Fruit fly (Drosophila melanogaster): ENCODE measurements around the gene eRF3.

The eRF3 gene

DNA sequence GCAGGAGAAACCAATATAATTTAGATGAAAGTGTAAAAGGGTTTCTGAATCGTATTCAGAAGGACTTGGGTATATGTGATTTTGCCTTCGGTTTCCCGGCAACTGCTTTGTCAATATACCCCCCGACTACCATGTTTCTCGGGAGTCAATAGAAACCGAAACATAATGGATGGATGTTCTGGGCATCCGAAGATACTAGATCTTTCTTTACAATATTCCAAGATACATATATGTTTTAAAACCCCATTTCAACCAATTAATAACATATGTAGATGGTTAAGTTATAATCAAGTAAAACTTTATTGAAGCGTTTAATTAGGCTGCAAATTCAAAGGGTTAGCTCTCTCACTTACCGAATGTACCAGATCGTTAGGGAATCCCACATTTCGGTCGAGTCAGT, 3.5 kb upstream of the eRF3 start, which contains the start of gene CG5435:
TSS of gene CG5435 (minus strand) at position 101 of the 400 bp plus-strand sequence.
- TF ChIP-seq CG14710 (tag; optimal IDR thresholded peaks at IDR 0.05) (no peak), crc (GFP tag; optimal IDR thresholded peaks at IDR 0.05) (no peak), CG2712 (tag; optimal IDR thresholded peaks at IDR 0.05) (no peak), HLHmδ (GFP tag; optimal IDR thresholded peaks at IDR 0.05) (no peak), CG9609 (GFP tag; optimal IDR thresholded peaks at IDR 0.05) (no peak), Mrtf (GFP tag; IDR thresholded peaks at IDR 0.05) (no peak), CG5180 (GFP tag; optimal IDR thresholded peaks at IDR 0.05) (no peak), ttk (GFP tag; IDR thresholded peaks at IDR 0.05) (no peak), E2f1 (GFP tag; IDR thresholded peaks at IDR 0.05) (no peak), cato (GFP tag; optimal IDR thresholded peaks at IDR 0.05; ENCODE audit: borderline replicate concordance) (no peak), tio (GFP tag; optimal IDR thresholded peaks at IDR 0.05) (no peak), klu (GFP tag; IDR thresholded peaks at IDR 0.05) (no peak)

dm6 chr2L:12434535-12434938, 285 bp downstream of the eRF3 start, which contains the start of gene SC35:
TSS of gene SC35 (minus strand) at chr2L:12434665.
- TF ChIP-seq vvl (GFP tag; IDR thresholded peaks at IDR 0.05): no peak; the same call in 1 of the 2 replicates
- TF ChIP-seq ERR (GFP tag; optimal IDR thresholded peaks at IDR 0.05): no peak
- TF ChIP-seq Myb (GFP tag; optimal IDR thresholded peaks at IDR 0.05): no peak
- no peak for TF ChIP-seq croc (GFP tag; conservative IDR thresholded peaks at IDR 0.05)
- TF ChIP-seq CG9437 (GFP tag; optimal IDR thresholded peaks at IDR 0.05): no peak
- no peak for TF ChIP-seq Kr (GFP tag; optimal IDR thresholded peaks at IDR 0.05)
- TF ChIP-seq Ets97D (GFP tag; optimal IDR thresholded peaks at IDR 0.05): peak; percentile 11
- TF ChIP-seq Ssrp (tag; optimal IDR thresholded peaks at IDR 0.05): no peak
- TF ChIP-seq Aef1 (GFP tag; IDR thresholded peaks at IDR 0.05): no peak
- TF ChIP-seq Ets65A (GFP tag): no peak
- TF ChIP-seq dm (GFP tag; optimal IDR thresholded peaks at IDR 0.05): peak; percentile 83
- no peak for TF ChIP-seq CG2889 (GFP tag; IDR thresholded peaks at IDR 0.05)
- peak; percentile 11 for TF ChIP-seq Dp (GFP tag; optimal IDR thresholded peaks at IDR 0.05)
- no peak for TF ChIP-seq NC2α (GFP tag; optimal IDR thresholded peaks at IDR 0.05)
- TF ChIP-seq CG7372 (GFP tag; IDR thresholded peaks at IDR 0.05): no peak
- peak; percentile 21 for TF ChIP-seq CG6813 (GFP tag; optimal IDR thresholded peaks at IDR 0.05)
- TF ChIP-seq sob (GFP tag; IDR thresholded peaks at IDR 0.05): no peak
- no peak for TF ChIP-seq gcm (GFP tag; optimal IDR thresholded peaks at IDR 0.05)
- TF ChIP-seq CG12219 (GFP tag; optimal IDR thresholded peaks at IDR 0.05): no peak
- no peak for TF ChIP-seq eve (GFP tag; optimal IDR thresholded peaks at IDR 0.05)
- no peak for TF ChIP-seq CG2202 (tag; optimal IDR thresholded peaks at IDR 0.05)
- peak; percentile 15; the same call in 1 of the 2 replicates for TF ChIP-seq CG13287 (GFP tag; IDR thresholded peaks at IDR 0.05; ENCODE audit: partially characterized antibody)
- TF ChIP-seq Sry-β (GFP tag; optimal IDR thresholded peaks at IDR 0.05): peak; percentile 53
- TF ChIP-seq CkIIα-i1 (GFP tag; IDR thresholded peaks at IDR 0.05): no peak
- no peak for TF ChIP-seq lilli (GFP tag; optimal IDR thresholded peaks at IDR 0.05)
- no peak for TF ChIP-seq Hsf (GFP tag; optimal IDR thresholded peaks at IDR 0.05)
- TF ChIP-seq Bgb (GFP tag; IDR thresholded peaks at IDR 0.05; ENCODE audit: partially characterized antibody): 0 out of 2 replicates have a peak, but pooled peaks have one; percentile 23
- TF ChIP-seq wdn (GFP tag; IDR thresholded peaks at IDR 0.05): no peak
- TF ChIP-seq CG9609 (GFP tag; optimal IDR thresholded peaks at IDR 0.05): no peak
- TF ChIP-seq CG3847 (GFP tag; IDR thresholded peaks at IDR 0.05): no peak
- no peak for TF ChIP-seq CG3838 (GFP tag; optimal IDR thresholded peaks at IDR 0.05)
- no peak for TF ChIP-seq CG2116 (GFP tag; optimal IDR thresholded peaks at IDR 0.05)
- TF ChIP-seq CG13894 (tag; optimal IDR thresholded peaks at IDR 0.05): no peak
- TF ChIP-seq bbx (GFP tag; IDR thresholded peaks at IDR 0.05; ENCODE audit: partially characterized antibody): no peak
- no peak for TF ChIP-seq CrebB (tag; optimal IDR thresholded peaks at IDR 0.05)
- no peak for TF ChIP-seq CG2678 (tag; optimal IDR thresholded peaks at IDR 0.05)
- no peak for TF ChIP-seq CG7839 (tag; optimal IDR thresholded peaks at IDR 0.05)
- TF ChIP-seq CG14710 (tag; optimal IDR thresholded peaks at IDR 0.05): no peak
- no peak for TF ChIP-seq run (tag; optimal IDR thresholded peaks at IDR 0.05)
- no peak for TF ChIP-seq CG32772 (GFP tag; IDR thresholded peaks at IDR 0.05)

Measured in whole organism, embryonic.